Fruit fly (Drosophila melanogaster): ENCODE measurements around the gene Dys.

DNA sequence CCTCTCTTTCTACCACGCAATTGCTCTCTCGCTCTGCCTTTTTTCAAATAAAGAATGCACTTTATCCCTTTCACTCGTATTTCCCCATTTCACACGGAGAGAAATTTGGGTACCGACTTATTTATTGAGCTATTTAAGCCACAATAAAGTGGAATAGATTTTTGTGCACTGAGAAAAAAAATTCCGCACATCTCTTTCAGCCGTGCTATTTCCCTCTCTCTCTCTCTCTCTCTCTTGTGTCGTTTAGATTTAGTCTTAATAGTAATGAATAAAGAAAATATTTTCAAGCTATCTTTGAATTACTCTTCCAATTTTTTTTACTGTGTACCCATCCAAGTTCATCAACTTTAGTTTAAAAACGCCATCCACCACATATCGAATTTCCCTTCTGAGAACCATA lies 162.7 kb downstream of the Dys start:
- no peak for TF ChIP-seq Sin3A (optimal IDR thresholded peaks at IDR 0.05)
- TF ChIP-seq h (optimal IDR thresholded peaks at IDR 0.05) = no peak
- TF ChIP-seq psq (optimal IDR thresholded peaks at IDR 0.05) = no peak
- TF ChIP-seq ttk (optimal IDR thresholded peaks at IDR 0.05) = no peak
